Fruit fly (Drosophila melanogaster): ENCODE results near the gene Reph.

The Reph gene

dm6 chr2L:3803466-3804143 lies at the start of gene Reph (continued):
- TF ChIP-seq Blimp-1 (GFP tag; optimal IDR thresholded peaks at IDR 0.05) = no peak
- TF ChIP-seq odd (GFP tag; optimal IDR thresholded peaks at IDR 0.05) = no peak
- TF ChIP-seq CG6654 (GFP tag; optimal IDR thresholded peaks at IDR 0.05) = no peak
- peak; percentile 69 for TF ChIP-seq lab (GFP tag; optimal IDR thresholded peaks at IDR 0.05)
- peak; percentile 100 for TF ChIP-seq CG15601 (tag; optimal IDR thresholded peaks at IDR 0.05)
- no peak for TF ChIP-seq en (GFP tag; optimal IDR thresholded peaks at IDR 0.05)
- no peak for TF ChIP-seq sqz (GFP tag; optimal IDR thresholded peaks at IDR 0.05)
- no peak for TF ChIP-seq fd102C (GFP tag; optimal IDR thresholded peaks at IDR 0.05)
- TF ChIP-seq CG6683 (GFP tag; optimal IDR thresholded peaks at IDR 0.05) = no peak
- TF ChIP-seq CG14710 (tag; optimal IDR thresholded peaks at IDR 0.05) = no peak
- TF ChIP-seq shn (GFP tag; optimal IDR thresholded peaks at IDR 0.05) = no peak
- peak; percentile 83 for TF ChIP-seq HmgZ (tag; optimal IDR thresholded peaks at IDR 0.05)
- no peak for TF ChIP-seq Lpt (GFP tag; optimal IDR thresholded peaks at IDR 0.05)
- TF ChIP-seq ac (GFP tag; optimal IDR thresholded peaks at IDR 0.05) = no peak
- TF ChIP-seq CG12659 (GFP tag; optimal IDR thresholded peaks at IDR 0.05) = peak; percentile 38
- no peak for TF ChIP-seq CG17361 (GFP tag; IDR thresholded peaks at IDR 0.05)
- no peak for TF ChIP-seq CG8089 (GFP tag; optimal IDR thresholded peaks at IDR 0.05)
- TF ChIP-seq Nf-YA (GFP tag; IDR thresholded peaks at IDR 0.05) = no peak
- TF ChIP-seq CG6813 (GFP tag; optimal IDR thresholded peaks at IDR 0.05) = peak; percentile 22
- TF ChIP-seq HLHmδ (GFP tag; optimal IDR thresholded peaks at IDR 0.05) = peak; percentile 61
- TF ChIP-seq Ssrp (tag; optimal IDR thresholded peaks at IDR 0.05) = no peak
- TF ChIP-seq Dip3 (GFP tag; optimal IDR thresholded peaks at IDR 0.05) = no peak
- no peak for TF ChIP-seq tap (tag; optimal IDR thresholded peaks at IDR 0.05)
- TF ChIP-seq CG18764 (GFP tag; optimal IDR thresholded peaks at IDR 0.05) = no peak
- no peak for TF ChIP-seq sim (GFP tag; IDR thresholded peaks at IDR 0.05)
- TF ChIP-seq sisA (GFP tag; IDR thresholded peaks at IDR 0.05) = no peak
- TF ChIP-seq CG34224 (GFP tag; IDR thresholded peaks at IDR 0.05; ENCODE audit: partially characterized antibody) = no peak
- no peak for TF ChIP-seq CG5180 (GFP tag; optimal IDR thresholded peaks at IDR 0.05)
- TF ChIP-seq chif (GFP tag; optimal IDR thresholded peaks at IDR 0.05) = no peak
- no peak for TF ChIP-seq CG15073 (GFP tag; optimal IDR thresholded peaks at IDR 0.05)
- no peak for TF ChIP-seq knrl (GFP tag; IDR thresholded peaks at IDR 0.05; ENCODE audit: partially characterized antibody)
- TF ChIP-seq Spps (tag; optimal IDR thresholded peaks at IDR 0.05) = no peak
- no peak for TF ChIP-seq Chrac-16 (GFP tag; optimal IDR thresholded peaks at IDR 0.05)
- TF ChIP-seq Atf3 (GFP tag; optimal IDR thresholded peaks at IDR 0.05) = no peak
- no peak for TF ChIP-seq ken (GFP tag; IDR thresholded peaks at IDR 0.05)
- TF ChIP-seq H2.0 (GFP tag; IDR thresholded peaks at IDR 0.05) = no peak
- TF ChIP-seq kay (GFP tag; optimal IDR thresholded peaks at IDR 0.05) = no peak
- TF ChIP-seq TFAM (GFP tag; optimal IDR thresholded peaks at IDR 0.05) = no peak
- TF ChIP-seq Sox100B (GFP tag; optimal IDR thresholded peaks at IDR 0.05) = no peak
- TF ChIP-seq nau (GFP tag; optimal IDR thresholded peaks at IDR 0.05) = no peak
- TF ChIP-seq bab2 (GFP tag; optimal IDR thresholded peaks at IDR 0.05) = no peak
- TF ChIP-seq Myb (GFP tag; optimal IDR thresholded peaks at IDR 0.05) = no peak
- no peak for TF ChIP-seq crp (GFP tag; optimal IDR thresholded peaks at IDR 0.05)
- no peak; the same call in 1 of the 2 replicates for TF ChIP-seq bowl (GFP tag; IDR thresholded peaks at IDR 0.05)
- no peak for TF ChIP-seq CG12391 (tag; optimal IDR thresholded peaks at IDR 0.05)
- no peak for TF ChIP-seq CG32767 (GFP tag; IDR thresholded peaks at IDR 0.05)
- TF ChIP-seq CG1647 (GFP tag; optimal IDR thresholded peaks at IDR 0.05) = no peak
- TF ChIP-seq dimm (GFP tag; IDR thresholded peaks at IDR 0.05) = no peak
- TF ChIP-seq CG9876 (GFP tag; optimal IDR thresholded peaks at IDR 0.05) = no peak
- TF ChIP-seq zf30C (GFP tag; optimal IDR thresholded peaks at IDR 0.05) = no peak
